Worm (Caenorhabditis elegans) whole organism, L1 larva: ENCODE measurements around the gene pmp-5.
A peak's percentile ranks its signal among the peaks of the same experiment; 100 is the strongest.

ENCODE experiments used
- C04F5.9 ChIP-seq: sonication (generic microtip); optimal IDR thresholded peaks from 2 replicates; lab custom pipeline; 2016; ENCODE audit warnings: missing genetic modification characterization, missing compliant biosample characterization
- C16A3.4 ChIP-seq: fragments of 150-350 bp; optimal IDR thresholded peaks from 2 replicates; lab custom pipeline; 2014; ENCODE audit warnings: missing biosample characterization, missing genetic modification characterization
- C34B4.2 ChIP-seq: sonication (generic microtip); optimal IDR thresholded peaks from 2 replicates; lab custom pipeline; 2017; ENCODE audit warnings: mild to moderate bottlenecking, missing genetic modification characterization, missing compliant biosample characterization
- F16B12.6 ChIP-seq: fragments of 150-350 bp; optimal IDR thresholded peaks from 2 replicates; lab custom pipeline; 2014; ENCODE audit warnings: missing biosample characterization, missing genetic modification characterization
- alr-1 ChIP-seq: fragments of 200-800 bp; sonication (Bioruptor generic); optimal IDR thresholded peaks from 2 replicates; lab custom pipeline; 2018; ENCODE audit warnings: borderline replicate concordance, mild to moderate bottlenecking, missing genetic modification characterization, missing compliant biosample characterization
- aly-2 ChIP-seq: fragments of 150-350 bp; optimal IDR thresholded peaks from 2 replicates; lab custom pipeline; 2014; ENCODE audit warnings: missing biosample characterization, missing genetic modification characterization
- blmp-1 ChIP-seq: fragments of 150-350 bp; optimal IDR thresholded peaks from 2 replicates; lab custom pipeline; 2014; ENCODE audit warnings: missing biosample characterization, missing genetic modification characterization
- ceh-8 ChIP-seq: fragments of 200-800 bp; sonication (Bioruptor generic); optimal IDR thresholded peaks from 2 replicates; lab custom pipeline; 2018; ENCODE audit warnings: mild to moderate bottlenecking, missing genetic modification characterization, moderate library complexity, missing compliant biosample characterization
- ceh-82 ChIP-seq, 3 experiments: fragments of 150-350 bp in 1 of 3; sonication (generic microtip) in 2 of 3; optimal IDR thresholded peaks; 2 replicates each; lab custom pipeline; 2014 to 2017; ENCODE audit warnings: missing biosample characterization in 3 of 3, missing genetic modification characterization in 3 of 3
- ces-1 ChIP-seq: fragments of 150-350 bp; optimal IDR thresholded peaks from 2 replicates; lab custom pipeline; 2014; ENCODE audit warnings: missing biosample characterization, missing genetic modification reagents, missing genetic modification characterization
- dpl-1 ChIP-seq, 3 experiments: fragments of 150-350 bp in 2 of 3; sonication (generic microtip) in 1 of 3; optimal IDR thresholded peaks; 2 replicates each; lab custom pipeline; 2014 to 2017; ENCODE audit warnings: missing biosample characterization in 3 of 3, missing genetic modification characterization in 3 of 3, missing genetic modification reagents in 3 of 3
- dsc-1 ChIP-seq: sonication (generic microtip); optimal IDR thresholded peaks from 2 replicates; lab custom pipeline; 2016; ENCODE audit warnings: mild to moderate bottlenecking, missing genetic modification characterization, missing compliant biosample characterization
- efl-3 ChIP-seq: fragments of 200-800 bp; sonication (Bioruptor generic); optimal IDR thresholded peaks from 2 replicates; lab custom pipeline; 2018; ENCODE audit warnings: mild to moderate bottlenecking, missing genetic modification characterization, missing compliant biosample characterization
- egl-13 ChIP-seq: sonication (generic microtip); optimal IDR thresholded peaks from 2 replicates; lab custom pipeline; 2016; ENCODE audit warnings: missing genotype, missing genetic modification reagents, missing genetic modification characterization, missing compliant biosample characterization
- elt-3 ChIP-seq, 6 experiments: fragments of 150-350 bp in 1 of 6; sonication (generic microtip); optimal IDR thresholded peaks; 2 replicates each; lab custom pipeline; 2017 to 2018; ENCODE audit warnings: missing biosample characterization in 6 of 6, missing genetic modification characterization in 6 of 6, inconsistent platforms in 1 of 6
- ets-5 ChIP-seq: fragments of 200-800 bp; sonication (Bioruptor generic); IDR thresholded peaks from 2 replicates; pipeline ENCODE4 v1.3.6; 2022; ENCODE audit warnings: missing genetic modification characterization, missing compliant biosample characterization
- fkh-8 ChIP-seq: sonication (generic microtip); optimal IDR thresholded peaks from 2 replicates; lab custom pipeline; 2016; ENCODE audit warnings: mild to moderate bottlenecking, missing genetic modification characterization, missing compliant biosample characterization
- grh-1 ChIP-seq: fragments of 200-800 bp; sonication (Bioruptor generic); IDR thresholded peaks from 2 replicates; pipeline ENCODE4 v1.3.6; 2022; ENCODE audit warnings: missing genetic modification reagents, missing genetic modification characterization, missing compliant biosample characterization
- hlh-17 ChIP-seq: fragments of 200-800 bp; sonication (Bioruptor generic); optimal IDR thresholded peaks from 2 replicates; lab custom pipeline; 2018; ENCODE audit warnings: missing genetic modification characterization, mild to moderate bottlenecking, missing compliant biosample characterization, moderate library complexity, borderline replicate concordance
- hlh-4 ChIP-seq: sonication (generic microtip); optimal IDR thresholded peaks from 2 replicates; lab custom pipeline; 2016; ENCODE audit warnings: mild to moderate bottlenecking, missing genetic modification characterization, missing compliant biosample characterization
- irx-1 ChIP-seq: sonication (generic microtip); optimal IDR thresholded peaks from 2 replicates; lab custom pipeline; 2016; ENCODE audit warnings: missing genetic modification characterization, missing compliant biosample characterization
- lin-14 ChIP-seq: fragments of 200-800 bp; sonication (Bioruptor generic); optimal IDR thresholded peaks from 2 replicates; lab custom pipeline; 2018; ENCODE audit warnings: mild to moderate bottlenecking, missing genetic modification characterization, moderate library complexity, missing compliant biosample characterization
- lin-35 ChIP-seq, 2 experiments: fragments of 150-350 bp; optimal IDR thresholded peaks; 2 replicates each; lab custom pipeline; 2014; ENCODE audit warnings: missing biosample characterization in 2 of 2, missing genetic modification characterization in 2 of 2, missing genetic modification reagents in 2 of 2
- lin-39 ChIP-seq: fragments of 150-350 bp; optimal IDR thresholded peaks from 2 replicates; lab custom pipeline; 2014; ENCODE audit warnings: missing biosample characterization, missing genetic modification reagents, missing genetic modification characterization
- mef-2 ChIP-seq: fragments of 150-350 bp; optimal IDR thresholded peaks from 2 replicates; lab custom pipeline; 2014; ENCODE audit warnings: missing biosample characterization, missing genetic modification characterization
- nhr-11 ChIP-seq: fragments of 150-350 bp; optimal IDR thresholded peaks from 2 replicates; lab custom pipeline; 2014; ENCODE audit warnings: missing biosample characterization, missing genetic modification characterization
- nhr-12 ChIP-seq: sonication (generic microtip); optimal IDR thresholded peaks from 2 replicates; lab custom pipeline; 2017; ENCODE audit warnings: missing biosample characterization, missing genetic modification characterization
- nhr-19 ChIP-seq: fragments of 200-800 bp; sonication (Bioruptor generic); conservative IDR thresholded peaks from 2 replicates; pipeline ENCODE4 v1.3.6; 2022; ENCODE audit warnings: missing genetic modification characterization, missing compliant biosample characterization
- nhr-20 ChIP-seq: sonication (generic microtip); optimal IDR thresholded peaks from 2 replicates; lab custom pipeline; 2016; ENCODE audit warnings: mild to moderate bottlenecking, missing genetic modification characterization, missing compliant biosample characterization
- nhr-28 ChIP-seq: fragments of 150-350 bp; optimal IDR thresholded peaks from 2 replicates; lab custom pipeline; 2014; ENCODE audit warnings: missing biosample characterization, missing genetic modification characterization
- nhr-47 ChIP-seq: sonication (generic microtip); optimal IDR thresholded peaks from 2 replicates; lab custom pipeline; 2016; ENCODE audit warnings: mild to moderate bottlenecking, missing genetic modification characterization, moderate library complexity, missing compliant biosample characterization
- nhr-77 ChIP-seq: fragments of 150-350 bp; optimal IDR thresholded peaks from 2 replicates; lab custom pipeline; 2014; ENCODE audit warnings: missing biosample characterization, missing genetic modification characterization
- nhr-85 ChIP-seq: sonication (generic microtip); peaks from one replicate; lab custom pipeline; 2016; ENCODE audit warnings: missing genetic modification characterization, inconsistent platforms, missing compliant biosample characterization
- nhr-90 ChIP-seq: sonication (generic microtip); optimal IDR thresholded peaks from 2 replicates; lab custom pipeline; 2016; ENCODE audit warnings: mild to moderate bottlenecking, missing genetic modification characterization, missing compliant biosample characterization; ENCODE audit not compliant: poor library complexity
- pag-3 ChIP-seq: sonication (generic microtip); optimal IDR thresholded peaks from 2 replicates; lab custom pipeline; 2017; ENCODE audit warnings: missing genetic modification characterization, mild to moderate bottlenecking, missing compliant biosample characterization, antibody characterized with exemption, borderline replicate concordance; ENCODE audit not compliant: insufficient read depth
- rnt-1 ChIP-seq: sonication (generic microtip); optimal IDR thresholded peaks from 2 replicates; lab custom pipeline; 2016; ENCODE audit warnings: mild to moderate bottlenecking, missing genetic modification characterization, moderate library complexity, missing compliant biosample characterization
- skn-1 ChIP-seq: fragments of 150-350 bp; optimal IDR thresholded peaks from 2 replicates; lab custom pipeline; 2014; ENCODE audit warnings: missing biosample characterization, missing genetic modification characterization
- snpc-4 ChIP-seq: fragments of 150-350 bp; optimal IDR thresholded peaks from 2 replicates; lab custom pipeline; 2014; ENCODE audit warnings: missing biosample characterization, missing genetic modification characterization
- sox-4 ChIP-seq: sonication (generic microtip); optimal IDR thresholded peaks from 2 replicates; lab custom pipeline; 2016; ENCODE audit warnings: missing genetic modification characterization, missing compliant biosample characterization
- sptf-1 ChIP-seq: fragments of 150-350 bp; optimal IDR thresholded peaks from 2 replicates; lab custom pipeline; 2014; ENCODE audit warnings: missing biosample characterization, missing genetic modification characterization
- swsn-7 ChIP-seq: sonication (generic microtip); optimal IDR thresholded peaks from 2 replicates; lab custom pipeline; 2016; ENCODE audit warnings: missing genetic modification characterization, missing compliant biosample characterization
- tlp-1 ChIP-seq: fragments of 150-350 bp; optimal IDR thresholded peaks from 2 replicates; lab custom pipeline; 2014; ENCODE audit warnings: missing biosample characterization, missing genetic modification characterization
- unc-130 ChIP-seq: fragments of 150-350 bp; optimal IDR thresholded peaks from 2 replicates; lab custom pipeline; 2017; ENCODE audit warnings: missing biosample characterization, missing genetic modification characterization, inconsistent platforms
- unc-30 ChIP-seq: sonication (generic microtip); optimal IDR thresholded peaks from 2 replicates; lab custom pipeline; 2017; ENCODE audit warnings: missing biosample characterization, missing genetic modification characterization
- unc-62 ChIP-seq: fragments of 150-350 bp; optimal IDR thresholded peaks from 2 replicates; lab custom pipeline; 2014; ENCODE audit warnings: missing biosample characterization, missing genetic modification reagents, missing genetic modification characterization
- zag-1 ChIP-seq: fragments of 150-350 bp; optimal IDR thresholded peaks from 2 replicates; lab custom pipeline; 2014; ENCODE audit warnings: missing biosample characterization, missing genetic modification characterization
- ztf-11 ChIP-seq, 2 experiments: sonication (generic microtip); optimal IDR thresholded peaks; 2 replicates each; lab custom pipeline; 2016 to 2017; ENCODE audit warnings: missing genetic modification characterization in 2 of 2, missing biosample characterization in 1 of 2, missing compliant biosample characterization in 1 of 2
- ztf-4 ChIP-seq: fragments of 150-350 bp; optimal IDR thresholded peaks from 2 replicates; lab custom pipeline; 2014; ENCODE audit warnings: missing biosample characterization, missing genetic modification characterization

Gene pmp-5

ce11 chrV:6657532-6658259 lies 7.9 kb downstream of the pmp-5 start:
- TF ChIP-seq snpc-4 (tag; lab: Kevin White, UChicago) = peak; percentile 56
- TF ChIP-seq ceh-82 (tag; optimal IDR thresholded peaks at IDR 0.05; lab: Kevin White, UChicago) = peak in 1 of 3 experiments; percentile 10
- TF ChIP-seq zag-1 (tag; lab: Kevin White, UChicago) = no peak

ce11 chrV:6656451-6657115 lies 9.0 kb downstream of the pmp-5 start, which contains the start of gene snb-1:
Gene snb-1 (minus strand): TSS chrV:6656501.
- TF ChIP-seq sox-4 (tag; lab: Kevin White, UChicago) (peak; percentile 4), skn-1 (tag; lab: Kevin White, UChicago) (peak; percentile 91), F16B12.6 (peak; percentile 95), unc-130 (tag; lab: Kevin White, UChicago) (peak; percentile 80), blmp-1 (tag; lab: Kevin White, UChicago) (peak; percentile 87), egl-13 (tag; lab: Kevin White, UChicago) (peak; percentile 57), efl-3 (GFP tag; lab: Kevin White, UChicago) (no peak), mef-2 (tag; lab: Kevin White, UChicago) (no peak), dpl-1 (GFP tag; optimal IDR thresholded peaks at IDR 0.05; lab: Kevin White, UChicago) (peak; percentile 61 to 71 (median 62)), ces-1 (GFP tag; lab: Kevin White, UChicago) (no peak), nhr-20 (tag; lab: Kevin White, UChicago) (peak; percentile 76), tlp-1 (tag; lab: Kevin White, UChicago) (no peak), aly-2 (tag; lab: Kevin White, UChicago) (no peak), unc-30 (tag; lab: Kevin White, UChicago) (no peak), lin-35 (GFP tag; optimal IDR thresholded peaks at IDR 0.05; lab: Kevin White, UChicago) (peak; percentile 75 to 80), ztf-11 (tag; optimal IDR thresholded peaks at IDR 0.05; lab: Kevin White, UChicago) (no peak), lin-39 (tag; lab: Kevin White, UChicago) (no peak), nhr-12 (no peak), C34B4.2 (tag; lab: Kevin White, UChicago) (no peak), hlh-4 (tag; lab: Kevin White, UChicago) (no peak), nhr-47 (tag; lab: Kevin White, UChicago) (peak; percentile 62), elt-3 (tag; optimal IDR thresholded peaks at IDR 0.05; lab: Kevin White, UChicago) (peak in 2 of 6 experiments; percentile 78 to 87), nhr-77 (peak; percentile 19), pag-3 (tag; lab: Kevin White, UChicago) (no peak), nhr-19 (GFP tag; lab: Robert Waterston, UW) (peak; percentile 54), nhr-85 (peak; percentile 89), ztf-4 (tag; lab: Kevin White, UChicago) (peak; percentile 35), fkh-8 (tag; lab: Kevin White, UChicago) (no peak), lin-14 (GFP tag; lab: Kevin White, UChicago) (peak; percentile 74), hlh-17 (no peak), ceh-8 (GFP tag; lab: Kevin White, UChicago) (no peak), irx-1 (tag; lab: Kevin White, UChicago) (no peak), nhr-11 (tag; lab: Kevin White, UChicago) (no peak), ets-5 (no peak), nhr-90 (tag; lab: Kevin White, UChicago) (peak; percentile 71), nhr-28 (no peak), C16A3.4 (tag; lab: Kevin White, UChicago) (peak; percentile 78), unc-62 (GFP tag; lab: Kevin White, UChicago) (no peak), sptf-1 (tag; lab: Kevin White, UChicago) (no peak), rnt-1 (tag; lab: Kevin White, UChicago) (peak; percentile 49), grh-1 (GFP tag; lab: Robert Waterston, UW) (peak; percentile 58), dsc-1 (tag; lab: Kevin White, UChicago) (peak; percentile 34), snpc-4 (tag; lab: Kevin White, UChicago) (peak; percentile 76), C04F5.9 (tag; lab: Kevin White, UChicago) (no peak), alr-1 (tag; lab: Kevin White, UChicago) (no peak), swsn-7 (peak; percentile 54)
